Worm (Caenorhabditis elegans): ENCODE measurements around the gene srh-135.

ce11 chrII:10242294-10242693 lies 15.4 kb upstream of the srh-135 start, which contains the start of gene mrps-14:
- TF ChIP-seq pha-4 (GFP tag; IDR thresholded peaks at IDR 0.05) (no peak), pha-4 (tag; optimal IDR thresholded peaks at IDR 0.05) (no peak), ama-1 (optimal IDR thresholded peaks at IDR 0.05) (peak; percentile 44), fkh-10 (GFP tag; optimal IDR thresholded peaks at IDR 0.05) (no peak), lin-39 (tag; optimal IDR thresholded peaks at IDR 0.05) (no peak), ZK546.5 (tag; optimal IDR thresholded peaks at IDR 0.05) (no peak), daf-19 (GFP tag; conservative IDR thresholded peaks at IDR 0.05) (no peak), nhr-76 (tag; optimal IDR thresholded peaks at IDR 0.05) (no peak), lin-1 (GFP tag; IDR thresholded peaks at IDR 0.05) (no peak)

Measured in whole organism, L4 larva.